Fruit fly (Drosophila melanogaster) whole organism, embryonic: ENCODE measurements around the gene Sym.

Experiments
- Antp ChIP-seq: fragments of 200-800 bp; sonication (Bioruptor generic); optimal IDR thresholded peaks from 3 replicates; lab custom pipeline; 2016; ENCODE audit warnings: missing biosample characterization, missing genetic modification characterization
- Bteb2 ChIP-seq: fragments of 200-800 bp; sonication (Bioruptor generic); optimal IDR thresholded peaks from 2 replicates; lab custom pipeline; 2016; ENCODE audit warnings: missing biosample characterization, missing genetic modification characterization
- CG10565 ChIP-seq: fragments of 200-800 bp; sonication (Bioruptor generic); optimal IDR thresholded peaks from 3 replicates; lab custom pipeline; 2016; ENCODE audit warnings: missing biosample characterization, mild to moderate bottlenecking, missing genetic modification characterization
- CG13775 ChIP-seq: fragments of 200-800 bp; sonication (Bioruptor generic); optimal IDR thresholded peaks from 3 replicates; lab custom pipeline; 2017; ENCODE audit warnings: missing biosample characterization, mild to moderate bottlenecking, missing genetic modification characterization
- CG14965 ChIP-seq: fragments of 200-800 bp; sonication (Bioruptor generic); optimal IDR thresholded peaks from 2 replicates; lab custom pipeline; 2016; ENCODE audit warnings: missing biosample characterization, missing genetic modification characterization, borderline replicate concordance
- CG15269 ChIP-seq: fragments of 200-800 bp; sonication (Bioruptor generic); optimal IDR thresholded peaks from 2 replicates; lab custom pipeline; 2018; ENCODE audit warnings: missing biosample characterization, mild to moderate bottlenecking, missing genetic modification characterization, moderate library complexity
- CG15514 ChIP-seq: fragments of 200-800 bp; sonication (Bioruptor generic); optimal IDR thresholded peaks from 3 replicates; lab custom pipeline; 2017; ENCODE audit warnings: missing biosample characterization, missing genetic modification characterization, mild to moderate bottlenecking, moderate library complexity, missing genetic modification reagents
- CG18011 ChIP-seq: fragments of 200-800 bp; sonication (Bioruptor generic); optimal IDR thresholded peaks from 2 replicates; lab custom pipeline; 2017; ENCODE audit warnings: missing biosample characterization, missing genetic modification characterization, mild to moderate bottlenecking, moderate library complexity, missing genotype
- CG2875 ChIP-seq: fragments of 200-800 bp; sonication (Bioruptor generic); optimal IDR thresholded peaks from 2 replicates; lab custom pipeline; 2017; ENCODE audit warnings: missing biosample characterization, mild to moderate bottlenecking, missing genetic modification characterization, missing genetic modification reagents
- CG30403 ChIP-seq: fragments of 200-800 bp; sonication (Bioruptor generic); optimal IDR thresholded peaks from 3 replicates; lab custom pipeline; 2016; ENCODE audit warnings: missing biosample characterization, missing genetic modification characterization
- CG3065 ChIP-seq: fragments of 200-800 bp; sonication (Bioruptor generic); optimal IDR thresholded peaks from 2 replicates; lab custom pipeline; 2016; ENCODE audit warnings: missing biosample characterization, missing genetic modification characterization
- CG3163 ChIP-seq: fragments of 200-800 bp; sonication (Bioruptor generic); optimal IDR thresholded peaks from 3 replicates; lab custom pipeline; 2016; ENCODE audit warnings: missing biosample characterization, missing genetic modification characterization
- CG4820 ChIP-seq: fragments of 200-800 bp; sonication (Bioruptor generic); optimal IDR thresholded peaks from 3 replicates; lab custom pipeline; 2016; ENCODE audit warnings: missing biosample characterization, missing genetic modification characterization
- CG6254 ChIP-seq: fragments of 200-800 bp; sonication (Bioruptor generic); optimal IDR thresholded peaks from 3 replicates; lab custom pipeline; 2017; ENCODE audit warnings: mild to moderate bottlenecking, missing biosample characterization, missing genetic modification reagents, missing genetic modification characterization
- CG7372 ChIP-seq: fragments of 200-800 bp; sonication (Bioruptor generic); IDR thresholded peaks from 2 replicates; pipeline ENCODE4 v1.3.6; 2022; ENCODE audit warnings: missing biosample characterization, missing genetic modification characterization
- CG7786 ChIP-seq: fragments of 200-800 bp; sonication (Bioruptor generic); optimal IDR thresholded peaks from 2 replicates; lab custom pipeline; 2016; ENCODE audit warnings: missing biosample characterization, missing genetic modification characterization
- CG8478 ChIP-seq: fragments of >200 bp; optimal IDR thresholded peaks from 2 replicates; lab custom pipeline; 2018
- CG9609 ChIP-seq: fragments of 200-800 bp; sonication (Bioruptor generic); optimal IDR thresholded peaks from 3 replicates; lab custom pipeline; 2016; ENCODE audit warnings: missing biosample characterization, missing genetic modification characterization
- CG9727 ChIP-seq: fragments of 200-800 bp; sonication (Bioruptor generic); optimal IDR thresholded peaks from 3 replicates; lab custom pipeline; 2017; ENCODE audit warnings: missing biosample characterization, mild to moderate bottlenecking, missing genetic modification characterization
- Dek ChIP-seq: fragments of 200-800 bp; sonication (Bioruptor generic); optimal IDR thresholded peaks from 3 replicates; lab custom pipeline; 2019; ENCODE audit warnings: missing biosample characterization, mild to moderate bottlenecking, missing genetic modification characterization, moderate library complexity
- Dref ChIP-seq: fragments of 200-800 bp; sonication (Bioruptor generic); IDR thresholded peaks from 2 replicates; pipeline ENCODE4 v1.3.6; 2022; ENCODE audit warnings: missing biosample characterization, missing genetic modification characterization
- E2f1 ChIP-seq: fragments of 200-800 bp; sonication (Bioruptor generic); IDR thresholded peaks from 2 replicates; pipeline ENCODE4 v1.3.6; 2022; ENCODE audit warnings: missing biosample characterization, missing genetic modification characterization
- ERR ChIP-seq: fragments of 200-800 bp; sonication (Bioruptor generic); optimal IDR thresholded peaks from 2 replicates; lab custom pipeline; 2016; ENCODE audit warnings: missing biosample characterization, missing genetic modification characterization
- Gsc ChIP-seq: fragments of 200-800 bp; sonication (Bioruptor generic); IDR thresholded peaks from 2 replicates; pipeline ENCODE4 v1.3.6; 2022; ENCODE audit warnings: missing biosample characterization, missing genetic modification characterization
- Mad ChIP-seq: fragments of 200-800 bp; sonication (Bioruptor generic); optimal IDR thresholded peaks from 2 replicates; lab custom pipeline; 2016; ENCODE audit warnings: missing biosample characterization, missing genetic modification characterization
- Max ChIP-seq: fragments of 200-800 bp; sonication (Bioruptor generic); optimal IDR thresholded peaks from 2 replicates; lab custom pipeline; 2016; ENCODE audit warnings: missing biosample characterization, mild to moderate bottlenecking, missing genetic modification characterization
- NC2β ChIP-seq: fragments of 200-800 bp; sonication (Bioruptor generic); optimal IDR thresholded peaks from 2 replicates; lab custom pipeline; 2016; ENCODE audit warnings: missing biosample characterization, missing genetic modification characterization
- Nf-YC ChIP-seq: fragments of 200-800 bp; optimal IDR thresholded peaks from 3 replicates; lab custom pipeline; 2019; ENCODE audit warnings: missing biosample characterization, mild to moderate bottlenecking, missing genetic modification characterization, moderate library complexity
- Ssrp ChIP-seq: fragments of 200-800 bp; sonication (Bioruptor generic); optimal IDR thresholded peaks from 2 replicates; lab custom pipeline; 2018; ENCODE audit warnings: missing biosample characterization, mild to moderate bottlenecking, missing genetic modification characterization, moderate library complexity
- Trl ChIP-seq, 3 experiments: fragments of >200 bp in 2 of 3; fragments of 200-800 bp in 1 of 3; sonication (Bioruptor generic) in 1 of 3; optimal IDR thresholded peaks; 2 replicates in 1 of 3; 3 replicates in 2 of 3; lab custom pipeline; 2016 to 2017; ENCODE audit warnings: missing biosample characterization in 1 of 3, missing genetic modification characterization in 1 of 3
- bbx ChIP-seq: fragments of 200-800 bp; sonication (Bioruptor generic); IDR thresholded peaks from 2 replicates; pipeline ENCODE4 v1.3.6; 2022; ENCODE audit warnings: missing biosample characterization, missing genetic modification characterization; ENCODE audit not compliant: partially characterized antibody
- chn ChIP-seq: fragments of 200-800 bp; sonication (Bioruptor generic); optimal IDR thresholded peaks from 2 replicates; lab custom pipeline; 2016; ENCODE audit warnings: missing biosample characterization, missing genetic modification characterization
- crp ChIP-seq, 2 experiments: fragments of 200-800 bp; sonication (Bioruptor generic); optimal IDR thresholded peaks; 2 replicates in 1 of 2; 3 replicates in 1 of 2; lab custom pipeline; 2017; ENCODE audit warnings: missing biosample characterization in 2 of 2, missing genetic modification characterization in 2 of 2, mild to moderate bottlenecking in 1 of 2, moderate library complexity in 1 of 2
- dmrt11E ChIP-seq: fragments of 200-800 bp; sonication (Bioruptor generic); optimal IDR thresholded peaks from 3 replicates; lab custom pipeline; 2018; ENCODE audit warnings: missing biosample characterization, mild to moderate bottlenecking, missing genetic modification characterization, moderate library complexity
- en ChIP-seq: fragments of 200-800 bp; sonication (Bioruptor generic); optimal IDR thresholded peaks from 2 replicates; lab custom pipeline; 2016; ENCODE audit warnings: missing biosample characterization, missing genetic modification characterization
- exex ChIP-seq: fragments of 200-800 bp; sonication (Bioruptor generic); optimal IDR thresholded peaks from 4 replicates; lab custom pipeline; 2018; ENCODE audit warnings: missing biosample characterization, mild to moderate bottlenecking, missing genetic modification characterization, moderate library complexity
- grn ChIP-seq: fragments of 200-800 bp; sonication (Bioruptor generic); optimal IDR thresholded peaks from 3 replicates; lab custom pipeline; 2017; ENCODE audit warnings: missing biosample characterization, missing genetic modification characterization
- jigr1 ChIP-seq: fragments of 200-800 bp; sonication (Bioruptor generic); IDR thresholded peaks from 3 replicates; pipeline ENCODE4 v1.3.6; 2022; ENCODE audit warnings: missing biosample characterization, missing genetic modification characterization
- lola ChIP-seq, 3 experiments: fragments of >200 bp in 2 of 3; fragments of 200-800 bp in 1 of 3; sonication (Bioruptor generic) in 1 of 3; optimal IDR thresholded peaks; 2 replicates each; lab custom pipeline; 2017 to 2019; ENCODE audit warnings: missing biosample characterization in 3 of 3, missing genetic modification characterization in 3 of 3, mild to moderate bottlenecking in 1 of 3, moderate library complexity in 1 of 3
- nerfin-1 ChIP-seq: fragments of 200-800 bp; sonication (Bioruptor generic); optimal IDR thresholded peaks from 3 replicates; lab custom pipeline; 2019; ENCODE audit warnings: missing biosample characterization, mild to moderate bottlenecking, missing genetic modification characterization, moderate library complexity
- nom ChIP-seq: fragments of 200-800 bp; sonication (Bioruptor generic); optimal IDR thresholded peaks from 2 replicates; lab custom pipeline; 2017; ENCODE audit warnings: missing biosample characterization, missing genetic modification characterization, mild to moderate bottlenecking, moderate library complexity, missing genetic modification reagents
- odd ChIP-seq: fragments of 200-800 bp; sonication (Bioruptor generic); optimal IDR thresholded peaks from 2 replicates; lab custom pipeline; 2017; ENCODE audit warnings: missing biosample characterization, mild to moderate bottlenecking, missing genetic modification characterization
- onecut ChIP-seq: fragments of 200-800 bp; sonication (Bioruptor generic); IDR thresholded peaks from 2 replicates; pipeline ENCODE4 v1.3.6; 2022; ENCODE audit warnings: missing biosample characterization, missing genetic modification characterization
- salm ChIP-seq: fragments of 200-800 bp; sonication (Bioruptor generic); optimal IDR thresholded peaks from 2 replicates; lab custom pipeline; 2018; ENCODE audit warnings: missing biosample characterization, mild to moderate bottlenecking, missing genetic modification characterization
- sob ChIP-seq: fragments of 200-800 bp; sonication (Bioruptor generic); IDR thresholded peaks from 2 replicates; pipeline ENCODE4 v1.3.6; 2022; ENCODE audit warnings: missing biosample characterization, missing genetic modification characterization
- sqz ChIP-seq: fragments of 200-800 bp; sonication (Bioruptor generic); optimal IDR thresholded peaks from 3 replicates; lab custom pipeline; 2018; ENCODE audit warnings: missing biosample characterization, mild to moderate bottlenecking, missing genetic modification characterization
- sr ChIP-seq: fragments of 200-800 bp; sonication (Bioruptor generic); IDR thresholded peaks from 3 replicates; pipeline ENCODE4 v1.3.6; 2022; ENCODE audit warnings: missing biosample characterization, missing genetic modification characterization
- tx ChIP-seq: fragments of 200-800 bp; sonication (Bioruptor generic); optimal IDR thresholded peaks from 2 replicates; lab custom pipeline; 2016; ENCODE audit warnings: missing biosample characterization, missing genetic modification characterization

Gene Sym

dm6 chr3R:5716755-5717309 is 25.4 kb downstream of the Sym start, which contains the start of gene cas (continued):
- TF ChIP-seq CG2875 (GFP tag; lab: Kevin White, UChicago) (no peak), CG3163 (GFP tag; lab: Kevin White, UChicago) (peak; percentile 70), E2f1 (no peak), CG10565 (no peak), jigr1 (GFP tag; lab: Robert Waterston, UW) (no peak), grn (no peak), ERR (GFP tag; lab: Kevin White, UChicago) (no peak), Dref (GFP tag; lab: Robert Waterston, UW) (no peak), CG3065 (GFP tag; lab: Kevin White, UChicago) (no peak), tx (GFP tag; lab: Kevin White, UChicago) (no peak), CG9727 (no peak), sqz (GFP tag; lab: Kevin White, UChicago) (peak; percentile 83)

dm6 chr3R:5705469-5706067 is 36.7 kb downstream of the Sym start:
- TF ChIP-seq odd (no peak), Gsc (no peak), bbx (GFP tag; lab: Robert Waterston, UW) (no peak), chn (no peak), Nf-YC (tag; lab: Kevin White, UChicago) (no peak), Trl (optimal IDR thresholded peaks at IDR 0.05; lab: Kevin White, UChicago) (no peak), Trl (GFP tag; optimal IDR thresholded peaks at IDR 0.05; lab: Kevin White, UChicago) (peak; percentile 42), CG9609 (GFP tag; lab: Kevin White, UChicago) (peak; percentile 1), Dek (tag; lab: Kevin White, UChicago) (peak; percentile 47), CG6254 (GFP tag; lab: Kevin White, UChicago) (peak; percentile 64), CG18011 (GFP tag; lab: Kevin White, UChicago) (peak; percentile 23), sr (GFP tag; lab: Robert Waterston, UW) (no peak), CG13775 (GFP tag; lab: Kevin White, UChicago) (peak; percentile 58), CG15514 (no peak), Antp (GFP tag; lab: Kevin White, UChicago) (no peak), CG4820 (peak; percentile 5), CG7786 (peak; percentile 5), dmrt11E (tag; lab: Kevin White, UChicago) (no peak), sob (GFP tag; lab: Robert Waterston, UW) (peak; percentile 56; the same call in 1 of the 2 replicates), salm (tag; lab: Kevin White, UChicago) (peak; percentile 24), ERR (GFP tag; lab: Kevin White, UChicago) (no peak), CG30403 (GFP tag; lab: Kevin White, UChicago) (peak; percentile 69), CG14965 (GFP tag; lab: Kevin White, UChicago) (no peak), exex (no peak), Max (peak; percentile 42), NC2β (GFP tag; lab: Kevin White, UChicago) (no peak), CG8478 (lab: Kevin White, UChicago) (no peak), Ssrp (tag; lab: Kevin White, UChicago) (peak; percentile 63), nom (GFP tag; lab: Kevin White, UChicago) (no peak), CG15269 (peak; percentile 79), Bteb2 (GFP tag; lab: Kevin White, UChicago) (peak; percentile 7), crp (GFP tag; optimal IDR thresholded peaks at IDR 0.05; lab: Kevin White, UChicago) (no peak), onecut (peak; percentile 43; the same call in 1 of the 2 replicates), lola (GFP tag; optimal IDR thresholded peaks at IDR 0.05; lab: Kevin White, UChicago) (no peak), nerfin-1 (tag; lab: Kevin White, UChicago) (peak; percentile 63), Mad (peak; percentile 4), grn (no peak), en (GFP tag; lab: Kevin White, UChicago) (no peak), CG7372 (GFP tag; lab: Robert Waterston, UW) (0 out of 2 replicates have a peak, but pooled peaks have one; percentile 22)
